Worm (Caenorhabditis elegans) whole organism, young adult: ENCODE data around the gene T26C12.2.
A peak's percentile ranks its signal among the peaks of the same experiment; 100 is the strongest.

Experiments used
- B0019.2 ChIP-seq: fragments of 200-800 bp; sonication (Bioruptor generic); conservative IDR thresholded peaks from 2 replicates; pipeline ENCODE4 v1.3.6; 2022; ENCODE audit warnings: missing genetic modification reagents, missing genetic modification characterization, missing compliant biosample characterization
- B0035.1 ChIP-seq: sonication (generic microtip); optimal IDR thresholded peaks from 2 replicates; lab custom pipeline; 2016; ENCODE audit warnings: missing genetic modification characterization, mild to moderate bottlenecking, missing compliant biosample characterization, missing genotype, missing genetic modification reagents
- F23B12.7 ChIP-seq: sonication (generic microtip); optimal IDR thresholded peaks from 2 replicates; lab custom pipeline; 2017; ENCODE audit warnings: missing genetic modification characterization, mild to moderate bottlenecking, missing compliant biosample characterization, antibody characterized with exemption, moderate library complexity; ENCODE audit not compliant: insufficient read depth
- F33H1.4 ChIP-seq: fragments of 200-800 bp; sonication (Bioruptor generic); IDR thresholded peaks from 2 replicates; pipeline ENCODE4 v1.3.6; 2022; ENCODE audit warnings: missing genetic modification reagents, missing genetic modification characterization, missing compliant biosample characterization
- K12H6.12 ChIP-seq: fragments of 200-800 bp; sonication (Bioruptor generic); optimal IDR thresholded peaks from 2 replicates; lab custom pipeline; 2018; ENCODE audit warnings: mild to moderate bottlenecking, missing genetic modification characterization, missing compliant biosample characterization
- T26A5.8 ChIP-seq: sonication (generic microtip); optimal IDR thresholded peaks from 2 replicates; lab custom pipeline; 2016; ENCODE audit warnings: missing genetic modification characterization, missing compliant biosample characterization
- Y56A3A.18 ChIP-seq: fragments of 200-800 bp; sonication (Bioruptor generic); IDR thresholded peaks from 2 replicates; pipeline ENCODE4 v1.3.6; 2022; ENCODE audit warnings: missing genetic modification reagents, missing genetic modification characterization, missing compliant biosample characterization
- Y79H2A.3 ChIP-seq: fragments of 200-800 bp; sonication (Bioruptor generic); conservative IDR thresholded peaks from 2 replicates; pipeline ENCODE4 v1.3.6; 2022; ENCODE audit warnings: missing genetic modification reagents, missing genetic modification characterization, missing compliant biosample characterization
- athp-1 ChIP-seq: sonication (generic microtip); optimal IDR thresholded peaks from 2 replicates; lab custom pipeline; 2017; ENCODE audit warnings: mild to moderate bottlenecking, missing genetic modification characterization, missing compliant biosample characterization
- attf-5 ChIP-seq: fragments of 200-800 bp; sonication (Bioruptor generic); optimal IDR thresholded peaks from 2 replicates; lab custom pipeline; 2018; ENCODE audit warnings: mild to moderate bottlenecking, missing genetic modification characterization, missing compliant biosample characterization
- cebp-2 ChIP-seq: fragments of 200-800 bp; sonication (Bioruptor generic); IDR thresholded peaks from 2 replicates; pipeline ENCODE4 v1.3.6; 2022; ENCODE audit warnings: missing genetic modification characterization, missing compliant biosample characterization
- ceh-40 ChIP-seq: fragments of 200-800 bp; sonication (Bioruptor generic); IDR thresholded peaks from 2 replicates; pipeline ENCODE4 v1.3.6; 2022; ENCODE audit warnings: missing genetic modification characterization, missing compliant biosample characterization
- die-1 ChIP-seq: sonication (generic microtip); optimal IDR thresholded peaks from 2 replicates; lab custom pipeline; 2016; ENCODE audit warnings: missing genotype, mild to moderate bottlenecking, missing genetic modification characterization, missing compliant biosample characterization
- dox-1 ChIP-seq: fragments of 200-800 bp; sonication (Bioruptor generic); IDR thresholded peaks from 2 replicates; pipeline ENCODE4 v1.3.6; 2022; ENCODE audit warnings: missing genetic modification reagents, missing genetic modification characterization, missing compliant biosample characterization
- dpl-1 ChIP-seq: fragments of 150-350 bp; optimal IDR thresholded peaks from 2 replicates; lab custom pipeline; 2014; ENCODE audit warnings: missing biosample characterization, missing genetic modification reagents, missing genetic modification characterization
- egrh-3 ChIP-seq: fragments of 200-800 bp; sonication (Bioruptor generic); IDR thresholded peaks from 2 replicates; pipeline ENCODE4 v1.3.6; 2022; ENCODE audit warnings: missing genetic modification reagents, missing genetic modification characterization, missing compliant biosample characterization
- ets-4 ChIP-seq: fragments of 200-800 bp; sonication (Bioruptor generic); optimal IDR thresholded peaks from 2 replicates; lab custom pipeline; 2018; ENCODE audit warnings: mild to moderate bottlenecking, missing genetic modification characterization, missing compliant biosample characterization
- gei-17 ChIP-seq: fragments of 200-800 bp; sonication (Bioruptor generic); optimal IDR thresholded peaks from 2 replicates; lab custom pipeline; 2018; ENCODE audit warnings: mild to moderate bottlenecking, missing genetic modification characterization, missing compliant biosample characterization
- him-1 ChIP-seq: sonication (generic microtip); optimal IDR thresholded peaks from 2 replicates; lab custom pipeline; 2016; ENCODE audit warnings: missing genotype, missing genetic modification reagents, missing genetic modification characterization, missing compliant biosample characterization
- hmg-1.2 ChIP-seq: fragments of 200-800 bp; sonication (Bioruptor generic); IDR thresholded peaks from 2 replicates; pipeline ENCODE4 v1.3.6; 2022; ENCODE audit warnings: missing genetic modification reagents, missing genetic modification characterization, missing compliant biosample characterization
- let-526 ChIP-seq: fragments of 200-800 bp; sonication (Bioruptor generic); IDR thresholded peaks from 2 replicates; pipeline ENCODE4 v1.3.6; 2022; ENCODE audit warnings: missing genetic modification reagents, missing genetic modification characterization, missing compliant biosample characterization
- let-607 ChIP-seq, 2 experiments: fragments of 200-800 bp in 1 of 2; sonication (Bioruptor generic) in 1 of 2; sonication (generic microtip) in 1 of 2; optimal IDR thresholded peaks; 2 replicates each; lab custom pipeline; 2016 to 2018; ENCODE audit warnings: mild to moderate bottlenecking in 2 of 2, missing compliant biosample characterization in 2 of 2, missing genetic modification characterization in 2 of 2, moderate library complexity in 2 of 2, missing genotype in 1 of 2
- lin-26 ChIP-seq: fragments of 200-800 bp; sonication (Bioruptor generic); IDR thresholded peaks from 2 replicates; pipeline ENCODE4 v1.3.6; 2022; ENCODE audit warnings: missing genetic modification reagents, missing genetic modification characterization, missing compliant biosample characterization
- madf-3 ChIP-seq: fragments of 200-800 bp; sonication (Bioruptor generic); IDR thresholded peaks from 2 replicates; pipeline ENCODE4 v1.3.6; 2022; ENCODE audit warnings: missing genetic modification reagents, missing genetic modification characterization, missing compliant biosample characterization
- mel-28 ChIP-seq: sonication (generic microtip); optimal IDR thresholded peaks from 2 replicates; lab custom pipeline; 2016; ENCODE audit warnings: borderline replicate concordance, mild to moderate bottlenecking, missing genetic modification characterization, missing compliant biosample characterization
- nhr-120 ChIP-seq: fragments of 200-800 bp; sonication (Bioruptor generic); IDR thresholded peaks from 2 replicates; pipeline ENCODE4 v1.3.6; 2022; ENCODE audit warnings: missing genetic modification characterization, missing compliant biosample characterization
- nhr-80 ChIP-seq: sonication (generic microtip); optimal IDR thresholded peaks from 2 replicates; lab custom pipeline; 2016; ENCODE audit warnings: missing genetic modification characterization, missing compliant biosample characterization
- pbrm-1 ChIP-seq: fragments of 200-800 bp; sonication (Bioruptor generic); IDR thresholded peaks from 2 replicates; pipeline ENCODE4 v1.3.6; 2022; ENCODE audit warnings: missing genetic modification reagents, missing genetic modification characterization, missing compliant biosample characterization
- rec-8 ChIP-seq, 2 experiments: sonication (generic microtip); optimal IDR thresholded peaks; 2 replicates each; lab custom pipeline; 2016; ENCODE audit warnings: mild to moderate bottlenecking in 2 of 2, missing genetic modification characterization in 2 of 2, missing genetic modification reagents in 2 of 2, missing genotype in 2 of 2, missing biosample characterization in 1 of 2, missing compliant biosample characterization in 1 of 2, moderate library complexity in 1 of 2
- repo-1 ChIP-seq: sonication (generic microtip); optimal IDR thresholded peaks from 2 replicates; lab custom pipeline; 2017; ENCODE audit warnings: mild to moderate bottlenecking, missing genetic modification characterization, missing compliant biosample characterization
- snpc-3.4 ChIP-seq: sonication (generic microtip); optimal IDR thresholded peaks from 2 replicates; lab custom pipeline; 2017; ENCODE audit warnings: missing genetic modification characterization, mild to moderate bottlenecking, missing compliant biosample characterization, antibody characterized with exemption, moderate library complexity, missing genotype, missing genetic modification reagents
- sptf-2 ChIP-seq: fragments of 200-800 bp; sonication (Bioruptor generic); optimal IDR thresholded peaks from 2 replicates; lab custom pipeline; 2018; ENCODE audit warnings: mild to moderate bottlenecking, missing genetic modification characterization, missing compliant biosample characterization
- xnd-1 ChIP-seq: sonication (generic microtip); optimal IDR thresholded peaks from 2 replicates; lab custom pipeline; 2016; ENCODE audit warnings: missing genotype, missing genetic modification reagents, missing genetic modification characterization, missing compliant biosample characterization
- zfh-2 ChIP-seq: fragments of 200-800 bp; sonication (Bioruptor generic); conservative IDR thresholded peaks from 2 replicates; pipeline ENCODE4 v1.3.6; 2022; ENCODE audit warnings: missing genetic modification reagents, missing genetic modification characterization, missing compliant biosample characterization
- ztf-18 ChIP-seq: sonication (generic microtip); optimal IDR thresholded peaks from 2 replicates; lab custom pipeline; 2016; ENCODE audit warnings: missing genotype, mild to moderate bottlenecking, missing genetic modification characterization, missing compliant biosample characterization
- ztf-28 ChIP-seq: fragments of 200-800 bp; sonication (Bioruptor generic); IDR thresholded peaks from 2 replicates; pipeline ENCODE4 v1.3.6; 2022; ENCODE audit warnings: missing genetic modification reagents, missing genetic modification characterization, missing compliant biosample characterization
- ztf-3 ChIP-seq: fragments of 200-800 bp; sonication (Bioruptor generic); optimal IDR thresholded peaks from 2 replicates; lab custom pipeline; 2018; ENCODE audit warnings: mild to moderate bottlenecking, missing genetic modification characterization, missing compliant biosample characterization

T26C12.2 gene

DNA sequence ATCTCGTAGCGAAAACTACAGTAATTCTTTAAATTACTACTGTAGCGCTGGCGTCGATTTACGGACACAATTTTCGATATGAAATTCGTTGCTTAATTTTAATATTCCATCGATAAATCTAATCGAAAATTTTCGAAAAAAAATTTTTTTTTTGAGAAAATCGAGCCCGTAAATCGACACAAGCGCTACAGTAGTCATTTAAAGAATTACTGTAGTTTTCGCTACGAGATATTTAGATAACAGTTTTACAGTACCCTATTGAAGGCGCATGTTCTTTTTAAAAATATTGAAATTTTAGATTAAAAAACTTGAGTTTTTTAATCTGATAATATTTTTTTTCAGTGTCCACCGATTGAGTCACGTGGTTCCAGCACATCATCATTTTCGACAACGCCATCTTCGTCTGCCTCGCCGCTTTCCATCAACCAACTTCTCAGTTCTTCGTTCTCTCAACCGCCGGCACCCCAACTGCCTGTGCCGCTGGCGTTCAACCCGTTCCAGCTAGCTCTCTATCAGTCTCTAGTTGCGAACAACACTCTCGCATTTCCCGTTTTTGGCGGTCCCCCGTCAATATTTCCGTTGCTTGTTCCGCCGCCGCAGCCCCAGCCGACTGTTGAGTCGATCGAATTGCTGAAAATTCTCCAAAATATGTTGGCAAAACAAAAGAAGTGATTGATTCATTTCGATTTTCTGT, 28.4 kb upstream of the T26C12.2 start (continued):
- TF ChIP-seq ets-4 (no peak), cebp-2 (GFP tag; lab: Robert Waterston, UW) (no peak), ztf-18 (tag; lab: Kevin White, UChicago) (no peak), zfh-2 (GFP tag; lab: Robert Waterston, UW) (peak; percentile 61; the same call in 1 of the 2 replicates), xnd-1 (tag; lab: Kevin White, UChicago) (peak; percentile 8), F33H1.4 (peak; percentile 61), hmg-1.2 (GFP tag; lab: Robert Waterston, UW) (no peak), die-1 (tag; lab: Kevin White, UChicago) (no peak), lin-26 (GFP tag; lab: Robert Waterston, UW) (0 out of 2 replicates have a peak, but pooled peaks have one; percentile 56), nhr-80 (no peak), nhr-120 (GFP tag; lab: Robert Waterston, UW) (no peak), him-1 (tag; lab: Kevin White, UChicago) (no peak), ceh-40 (GFP tag; lab: Robert Waterston, UW) (no peak), sptf-2 (GFP tag; lab: Kevin White, UChicago) (no peak), dpl-1 (GFP tag; lab: Kevin White, UChicago) (no peak), T26A5.8 (no peak), B0035.1 (tag; lab: Kevin White, UChicago) (no peak), dox-1 (GFP tag; lab: Robert Waterston, UW) (no peak), Y79H2A.3 (GFP tag; lab: Robert Waterston, UW) (no peak), gei-17 (GFP tag; lab: Kevin White, UChicago) (no peak)

DNA sequence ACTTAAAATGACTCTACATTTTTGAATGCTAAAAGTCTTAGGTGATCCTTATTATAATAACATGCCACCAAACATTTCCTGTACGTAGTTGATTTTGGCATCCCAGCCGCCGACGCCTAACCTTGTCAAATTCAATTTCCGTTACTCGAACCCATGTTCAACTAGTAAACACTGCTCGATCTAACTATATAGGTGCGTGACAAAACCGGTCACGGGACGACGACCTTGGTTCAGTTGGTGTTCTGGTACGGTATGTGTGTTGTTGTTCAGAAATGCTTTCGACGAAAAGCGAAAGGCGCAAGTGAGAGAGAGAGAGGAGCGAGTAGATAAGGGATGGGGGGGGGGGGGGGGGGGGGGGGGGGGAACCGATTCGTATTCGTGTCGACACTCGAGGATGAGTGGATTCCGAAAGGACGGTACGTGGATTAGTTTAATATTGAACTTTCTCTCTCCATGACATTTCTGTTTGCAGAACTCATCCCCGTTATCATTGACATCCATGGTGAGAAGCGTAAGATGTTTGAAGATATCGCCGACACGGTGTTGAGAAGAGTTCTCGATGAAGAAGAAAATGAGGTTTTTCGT, 26.5 kb upstream of the T26C12.2 start, which contains the start of gene W08E12.8:
Gene W08E12.8, plus strand, starts transcription at position 395 of the 585 bp plus-strand sequence.
- TF ChIP-seq egrh-3 (GFP tag; lab: Robert Waterston, UW) (peak; percentile 78; the same call in 1 of the 2 replicates), zfh-2 (GFP tag; lab: Robert Waterston, UW) (peak; percentile 72; the same call in 1 of the 2 replicates), let-607 (tag; optimal IDR thresholded peaks at IDR 0.05; lab: Kevin White, UChicago) (no peak)

DNA sequence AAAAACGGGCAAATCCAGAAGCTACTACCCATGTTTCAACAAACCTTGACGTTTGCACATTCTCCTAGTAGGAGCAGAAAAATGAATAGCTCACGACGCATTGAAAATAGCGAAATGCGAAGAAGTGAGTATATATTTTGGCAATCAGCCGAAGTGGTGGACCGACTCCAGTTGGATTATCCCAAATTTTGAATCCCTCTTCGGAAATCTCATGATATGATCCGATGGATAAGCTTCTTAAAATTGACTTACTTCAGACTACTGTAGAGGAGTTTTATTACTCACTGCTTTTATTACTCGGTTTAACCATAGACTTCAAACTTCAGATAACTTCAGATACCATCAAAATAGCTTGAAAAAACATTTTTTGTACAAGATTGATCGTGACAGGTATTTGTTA, 23.7 kb upstream of the T26C12.2 start, which contains the start of gene gcy-23:
Gene gcy-23, minus strand, starts transcription at position 101 of the 400 bp plus-strand sequence.
- no peak for TF ChIP-seq gei-17 (GFP tag; lab: Kevin White, UChicago)
- TF ChIP-seq let-607 (tag; optimal IDR thresholded peaks at IDR 0.05; lab: Kevin White, UChicago), result no peak
- no peak for TF ChIP-seq athp-1 (tag; lab: Kevin White, UChicago)
- TF ChIP-seq attf-5 (GFP tag; lab: Kevin White, UChicago), result no peak
- no peak for TF ChIP-seq ztf-28
- no peak for TF ChIP-seq let-526 (GFP tag; lab: Robert Waterston, UW)
- TF ChIP-seq B0019.2 (GFP tag; lab: Robert Waterston, UW), result no peak
- TF ChIP-seq K12H6.12 (tag; lab: Kevin White, UChicago), result no peak
- TF ChIP-seq Y56A3A.18 (GFP tag; lab: Robert Waterston, UW), result no peak
- no peak for TF ChIP-seq ztf-3
- no peak for TF ChIP-seq lin-26 (GFP tag; lab: Robert Waterston, UW)
- no peak for TF ChIP-seq pbrm-1 (GFP tag; lab: Robert Waterston, UW)
- no peak for TF ChIP-seq rec-8 (tag; optimal IDR thresholded peaks at IDR 0.05; lab: Kevin White, UChicago)
- TF ChIP-seq repo-1 (tag; lab: Kevin White, UChicago), result no peak
- no peak for TF ChIP-seq F23B12.7 (tag; lab: Kevin White, UChicago)
- no peak for TF ChIP-seq mel-28 (tag; lab: Kevin White, UChicago)
- no peak for TF ChIP-seq snpc-3.4
- no peak for TF ChIP-seq madf-3 (GFP tag; lab: Robert Waterston, UW)
- TF ChIP-seq dox-1 (GFP tag; lab: Robert Waterston, UW), result no peak
